Worm (Caenorhabditis elegans) whole organism, L1 larva: Measurements from ENCODE around the gene Y82E9BL.1.

Source experiments
- Y116A8C.19 ChIP-seq: sonication (generic microtip); optimal IDR thresholded peaks from 2 replicates; lab custom pipeline; 2016; ENCODE audit warnings: missing compliant biosample characterization, missing genetic modification characterization, borderline replicate concordance
- aha-1 ChIP-seq: fragments of 150-350 bp; optimal IDR thresholded peaks from 2 replicates; lab custom pipeline; 2014; ENCODE audit warnings: missing biosample characterization, missing genetic modification characterization
- alr-1 ChIP-seq: fragments of 200-800 bp; sonication (Bioruptor generic); optimal IDR thresholded peaks from 2 replicates; lab custom pipeline; 2018; ENCODE audit warnings: borderline replicate concordance, mild to moderate bottlenecking, missing genetic modification characterization, missing compliant biosample characterization
- blmp-1 ChIP-seq: fragments of 150-350 bp; optimal IDR thresholded peaks from 2 replicates; lab custom pipeline; 2014; ENCODE audit warnings: missing biosample characterization, missing genetic modification characterization
- ceh-82 ChIP-seq, 3 experiments: fragments of 150-350 bp in 1 of 3; sonication (generic microtip) in 2 of 3; optimal IDR thresholded peaks; 2 replicates each; lab custom pipeline; 2014 to 2017; ENCODE audit warnings: missing biosample characterization in 3 of 3, missing genetic modification characterization in 3 of 3
- ces-1 ChIP-seq: fragments of 150-350 bp; optimal IDR thresholded peaks from 2 replicates; lab custom pipeline; 2014; ENCODE audit warnings: missing biosample characterization, missing genetic modification reagents, missing genetic modification characterization
- dpl-1 ChIP-seq, 3 experiments: fragments of 150-350 bp in 2 of 3; sonication (generic microtip) in 1 of 3; optimal IDR thresholded peaks; 2 replicates each; lab custom pipeline; 2014 to 2017; ENCODE audit warnings: missing biosample characterization in 3 of 3, missing genetic modification characterization in 3 of 3, missing genetic modification reagents in 3 of 3
- dsc-1 ChIP-seq: sonication (generic microtip); optimal IDR thresholded peaks from 2 replicates; lab custom pipeline; 2016; ENCODE audit warnings: mild to moderate bottlenecking, missing genetic modification characterization, missing compliant biosample characterization
- efl-1 ChIP-seq, 4 experiments: fragments of 150-350 bp; optimal IDR thresholded peaks in 3 of 4; peaks in 1 of 4; 1 replicate in 1 of 4; 2 replicates in 3 of 4; lab custom pipeline; 2014; ENCODE audit warnings: missing biosample characterization in 2 of 4, missing genetic modification characterization in 2 of 4, missing genetic modification reagents in 2 of 4
- egl-27 ChIP-seq, 2 experiments: fragments of 150-350 bp in 1 of 2; sonication (generic microtip); optimal IDR thresholded peaks; 3 replicates each; lab custom pipeline; 2017 to 2018; ENCODE audit warnings: missing biosample characterization in 2 of 2, missing genetic modification characterization in 2 of 2, missing genetic modification reagents in 2 of 2
- elt-2 ChIP-seq: sonication (generic microtip); optimal IDR thresholded peaks from 2 replicates; lab custom pipeline; 2016; ENCODE audit warnings: missing genetic modification characterization, mild to moderate bottlenecking, inconsistent platforms, missing compliant biosample characterization, missing genetic modification reagents
- fkh-10 ChIP-seq: sonication (generic microtip); optimal IDR thresholded peaks from 2 replicates; lab custom pipeline; 2017; ENCODE audit warnings: missing biosample characterization, missing genetic modification reagents, missing genetic modification characterization
- hlh-17 ChIP-seq: fragments of 200-800 bp; sonication (Bioruptor generic); optimal IDR thresholded peaks from 2 replicates; lab custom pipeline; 2018; ENCODE audit warnings: missing genetic modification characterization, mild to moderate bottlenecking, missing compliant biosample characterization, moderate library complexity, borderline replicate concordance
- lin-15B ChIP-seq: fragments of 150-350 bp; sonication (generic microtip); optimal IDR thresholded peaks from 3 replicates; lab custom pipeline; 2014; ENCODE audit warnings: missing biosample characterization, missing genetic modification characterization
- lin-35 ChIP-seq, 2 experiments: fragments of 150-350 bp; optimal IDR thresholded peaks; 2 replicates each; lab custom pipeline; 2014; ENCODE audit warnings: missing biosample characterization in 2 of 2, missing genetic modification characterization in 2 of 2, missing genetic modification reagents in 2 of 2
- lin-39 ChIP-seq: fragments of 150-350 bp; optimal IDR thresholded peaks from 2 replicates; lab custom pipeline; 2014; ENCODE audit warnings: missing biosample characterization, missing genetic modification reagents, missing genetic modification characterization
- lsy-2 ChIP-seq, 2 experiments: fragments of 150-350 bp; optimal IDR thresholded peaks; 2 replicates each; lab custom pipeline; 2014; ENCODE audit warnings: missing biosample characterization in 2 of 2, missing genetic modification characterization in 2 of 2
- mep-1 ChIP-seq: fragments of 150-350 bp; optimal IDR thresholded peaks from 2 replicates; lab custom pipeline; 2014; ENCODE audit warnings: missing biosample characterization, missing genetic modification characterization
- nhr-11 ChIP-seq: fragments of 150-350 bp; optimal IDR thresholded peaks from 2 replicates; lab custom pipeline; 2014; ENCODE audit warnings: missing biosample characterization, missing genetic modification characterization
- nhr-20 ChIP-seq: sonication (generic microtip); optimal IDR thresholded peaks from 2 replicates; lab custom pipeline; 2016; ENCODE audit warnings: mild to moderate bottlenecking, missing genetic modification characterization, missing compliant biosample characterization
- nhr-47 ChIP-seq: sonication (generic microtip); optimal IDR thresholded peaks from 2 replicates; lab custom pipeline; 2016; ENCODE audit warnings: mild to moderate bottlenecking, missing genetic modification characterization, moderate library complexity, missing compliant biosample characterization
- nhr-84 ChIP-seq: sonication (generic microtip); optimal IDR thresholded peaks from 2 replicates; lab custom pipeline; 2017; ENCODE audit warnings: missing biosample characterization, missing genetic modification characterization
- pag-3 ChIP-seq: sonication (generic microtip); optimal IDR thresholded peaks from 2 replicates; lab custom pipeline; 2017; ENCODE audit warnings: missing genetic modification characterization, mild to moderate bottlenecking, missing compliant biosample characterization, antibody characterized with exemption, borderline replicate concordance; ENCODE audit not compliant: insufficient read depth
- skn-1 ChIP-seq: fragments of 150-350 bp; optimal IDR thresholded peaks from 2 replicates; lab custom pipeline; 2014; ENCODE audit warnings: missing biosample characterization, missing genetic modification characterization
- sptf-1 ChIP-seq: fragments of 150-350 bp; optimal IDR thresholded peaks from 2 replicates; lab custom pipeline; 2014; ENCODE audit warnings: missing biosample characterization, missing genetic modification characterization
- swsn-7 ChIP-seq: sonication (generic microtip); optimal IDR thresholded peaks from 2 replicates; lab custom pipeline; 2016; ENCODE audit warnings: missing genetic modification characterization, missing compliant biosample characterization
- unc-86 ChIP-seq: sonication (generic microtip); optimal IDR thresholded peaks from 2 replicates; lab custom pipeline; 2016; ENCODE audit warnings: missing genetic modification characterization, missing compliant biosample characterization
- vab-15 ChIP-seq: sonication (generic microtip); optimal IDR thresholded peaks from 2 replicates; lab custom pipeline; 2017; ENCODE audit warnings: missing genotype, mild to moderate bottlenecking, missing genetic modification characterization, missing compliant biosample characterization
- zag-1 ChIP-seq: fragments of 150-350 bp; optimal IDR thresholded peaks from 2 replicates; lab custom pipeline; 2014; ENCODE audit warnings: missing biosample characterization, missing genetic modification characterization
- ztf-4 ChIP-seq: fragments of 150-350 bp; optimal IDR thresholded peaks from 2 replicates; lab custom pipeline; 2014; ENCODE audit warnings: missing biosample characterization, missing genetic modification characterization

The Y82E9BL.1 gene

ce11 chrIII:1350745-1351144, 4.5 kb downstream of the Y82E9BL.1 start, which contains the start of gene Y82E9BL.3:
Gene Y82E9BL.3, minus strand, starts transcription at chrIII:1350845.
- TF ChIP-seq lsy-2 (tag; optimal IDR thresholded peaks at IDR 0.05; lab: Kevin White, UChicago) (no peak), efl-1 (optimal IDR thresholded peaks at IDR 0.05; lab: Kevin White, UChicago) (no peak), efl-1 (GFP tag; optimal IDR thresholded peaks at IDR 0.05 in 1 of 2; lab: Kevin White, UChicago) (peak in 1 of 2 experiments; percentile 62)

- TF ChIP-seq nhr-84 (tag; lab: Kevin White, UChicago) (no peak), efl-1 (optimal IDR thresholded peaks at IDR 0.05; lab: Kevin White, UChicago) (no peak), efl-1 (GFP tag; optimal IDR thresholded peaks at IDR 0.05 in 1 of 2; lab: Kevin White, UChicago) (peak in 1 of 2 experiments; percentile 51), zag-1 (tag; lab: Kevin White, UChicago) (no peak), elt-2 (tag; lab: Kevin White, UChicago) (peak; percentile 5)
- TF ChIP-seq, all 84 proteins: peak for 2
Observed at ce11 chrIII:1349313-1349712, 5.9 kb downstream of the Y82E9BL.1 start, which contains the start of gene fbxa-25. Gene fbxa-25, minus strand, starts transcription at chrIII:1349450.

- no peak for TF ChIP-seq ceh-82 (tag; optimal IDR thresholded peaks at IDR 0.05; lab: Kevin White, UChicago)
- TF ChIP-seq nhr-11 (tag; lab: Kevin White, UChicago) = no peak
- no peak for TF ChIP-seq dsc-1 (tag; lab: Kevin White, UChicago)
- TF ChIP-seq ces-1 (GFP tag; lab: Kevin White, UChicago) = no peak
- no peak for TF ChIP-seq ztf-4 (tag; lab: Kevin White, UChicago)
- TF ChIP-seq pag-3 = no peak
- TF ChIP-seq fkh-10 (GFP tag; lab: Kevin White, UChicago) = no peak
- no peak for TF ChIP-seq skn-1
- TF ChIP-seq hlh-17 (GFP tag; lab: Kevin White, UChicago) = no peak
Observed at ce11 chrIII:1347539-1347938, 7.7 kb downstream of the Y82E9BL.1 start, which contains the start of gene Y82E9BL.5. Gene Y82E9BL.5, minus strand, starts transcription at chrIII:1347639.

- TF ChIP-seq efl-1 (optimal IDR thresholded peaks at IDR 0.05; lab: Kevin White, UChicago) (no peak), efl-1 (GFP tag; optimal IDR thresholded peaks at IDR 0.05 in 1 of 2; lab: Kevin White, UChicago) (peak in 1 of 2 experiments; percentile 51), blmp-1 (no peak)
Observed at ce11 chrIII:1347003-1347402, 8.2 kb downstream of the Y82E9BL.1 start.

ce11 chrIII:1345694-1346093, 9.5 kb downstream of the Y82E9BL.1 start, which contains the start of gene Y82E9BL.6:
Gene Y82E9BL.6, minus strand, starts transcription at chrIII:1345794.
- TF ChIP-seq mep-1 (tag; lab: Kevin White, UChicago) (no peak), nhr-20 (no peak), lin-15B (tag; lab: Kevin White, UChicago) (no peak), egl-27 (tag; optimal IDR thresholded peaks at IDR 0.05; lab: Kevin White, UChicago) (no peak), unc-86 (tag; lab: Kevin White, UChicago) (no peak), vab-15 (no peak), sptf-1 (no peak), alr-1 (tag; lab: Kevin White, UChicago) (no peak), lin-35 (GFP tag; optimal IDR thresholded peaks at IDR 0.05; lab: Kevin White, UChicago) (no peak), Y116A8C.19 (tag; lab: Kevin White, UChicago) (no peak), swsn-7 (tag; lab: Kevin White, UChicago) (no peak), aha-1 (tag; lab: Kevin White, UChicago) (no peak), lin-39 (tag; lab: Kevin White, UChicago) (no peak)

ce11 chrIII:1342919-1343419, 12.3 kb downstream of the Y82E9BL.1 start, which contains the start of gene fbxa-27:
Gene fbxa-27, plus strand, starts transcription at chrIII:1342969.
- TF ChIP-seq dpl-1 (GFP tag; optimal IDR thresholded peaks at IDR 0.05; lab: Kevin White, UChicago) (peak in 1 of 3 experiments; percentile 44), nhr-47 (tag; lab: Kevin White, UChicago) (no peak), lin-35 (GFP tag; optimal IDR thresholded peaks at IDR 0.05; lab: Kevin White, UChicago) (peak in 1 of 2 experiments; percentile 20), efl-1 (optimal IDR thresholded peaks at IDR 0.05; lab: Kevin White, UChicago) (peak; percentile 27 to 63), efl-1 (GFP tag; optimal IDR thresholded peaks at IDR 0.05 in 1 of 2; lab: Kevin White, UChicago) (peak; percentile 62 to 76)
- TF ChIP-seq, all 84 proteins: peak for 3
